Worm (Caenorhabditis elegans): ENCODE results near the gene F26A10.2.
A peak's percentile ranks its signal among the peaks of the same experiment; 100 is the strongest.

The F26A10.2 gene

DNA sequence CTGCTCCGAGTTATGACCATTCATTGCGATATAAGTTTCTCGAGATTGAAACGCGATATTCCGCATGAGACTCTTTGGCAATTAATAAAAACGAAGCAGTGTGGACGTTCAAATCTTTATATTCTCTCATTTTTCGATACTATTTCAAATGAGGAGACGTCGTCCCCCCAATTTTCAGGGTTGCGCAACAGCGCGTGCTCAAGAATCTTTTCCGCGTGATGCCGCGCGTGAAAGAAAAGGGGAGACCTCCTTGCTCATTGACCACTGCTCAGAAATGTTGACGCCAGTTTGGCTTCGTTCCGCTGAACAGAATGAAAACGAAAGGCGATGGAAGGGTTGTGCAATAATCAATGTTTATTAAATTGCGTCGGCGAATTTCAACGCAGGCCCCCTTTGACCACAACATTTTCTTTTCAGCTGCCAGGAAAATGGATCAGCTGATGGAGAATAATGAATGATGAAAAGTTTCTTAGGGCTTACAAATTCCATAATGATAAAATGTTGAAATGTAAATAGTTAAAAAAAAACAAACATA, 10.3 kb upstream of the F26A10.2 start (continued):
- TF ChIP-seq ets-4 (tag; optimal IDR thresholded peaks at IDR 0.05) (no peak), ceh-34 (tag; optimal IDR thresholded peaks at IDR 0.05) (no peak), sox-2 (GFP tag; IDR thresholded peaks at IDR 0.05) (no peak), C08G9.2 (tag; optimal IDR thresholded peaks at IDR 0.05) (no peak), fkh-6 (tag; optimal IDR thresholded peaks at IDR 0.05) (no peak), ahr-1 (tag; optimal IDR thresholded peaks at IDR 0.05) (no peak), ceh-18 (tag; optimal IDR thresholded peaks at IDR 0.05) (no peak), pag-3 (tag; optimal IDR thresholded peaks at IDR 0.05; ENCODE audit: borderline replicate concordance) (no peak), lim-6 (tag; optimal IDR thresholded peaks at IDR 0.05) (no peak), C38D4.7 (GFP tag; optimal IDR thresholded peaks at IDR 0.05) (no peak), sox-4 (tag; optimal IDR thresholded peaks at IDR 0.05) (no peak), ceh-2 (tag; optimal IDR thresholded peaks at IDR 0.05) (no peak), ztf-16 (tag; optimal IDR thresholded peaks at IDR 0.05) (no peak), ceh-14 (tag; optimal IDR thresholded peaks at IDR 0.05) (peak; percentile 42), unc-3 (GFP tag; conservative IDR thresholded peaks at IDR 0.05) (no peak), unc-3 (tag; optimal IDR thresholded peaks at IDR 0.05) (no peak), madf-2 (tag; optimal IDR thresholded peaks at IDR 0.05) (no peak)

DNA sequence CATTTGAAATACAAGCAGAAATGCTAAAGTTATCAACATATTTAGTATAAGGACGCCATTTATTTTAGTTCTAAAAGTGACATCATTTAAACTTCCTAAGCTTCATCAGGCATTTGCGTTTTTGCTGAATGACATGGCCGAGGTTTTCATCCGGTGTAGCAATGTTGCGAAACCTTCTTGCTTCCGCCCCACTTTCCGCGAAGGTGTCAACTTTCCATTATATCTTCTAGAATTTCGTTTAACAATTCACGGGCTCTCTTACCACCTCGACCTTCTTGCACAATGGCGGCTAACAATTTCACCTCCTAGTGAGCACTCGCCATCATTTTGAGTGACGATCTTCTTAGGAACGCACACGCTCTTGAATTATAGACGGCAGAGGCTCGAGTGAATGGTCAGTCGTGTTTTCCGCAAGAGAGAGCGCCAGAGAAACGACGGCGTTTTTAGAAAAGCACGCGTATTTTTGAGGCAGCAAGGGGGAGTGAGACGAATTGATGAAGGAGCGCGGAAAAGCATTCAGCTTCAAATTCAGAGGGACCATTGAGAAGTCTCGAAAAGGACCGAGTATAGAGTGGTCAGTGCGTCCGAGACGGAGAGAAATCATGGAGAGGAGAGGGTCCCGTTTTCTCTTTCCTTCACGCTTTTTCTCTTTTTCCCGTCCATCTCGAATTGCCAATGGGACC, 8.6 kb upstream of the F26A10.2 start:
- TF ChIP-seq ceh-30 (tag; optimal IDR thresholded peaks at IDR 0.05), result no peak
- peak; percentile 64 for TF ChIP-seq ceh-31 (tag; optimal IDR thresholded peaks at IDR 0.05)
- TF ChIP-seq pha-2 (tag; optimal IDR thresholded peaks at IDR 0.05), result no peak
- no peak for TF ChIP-seq C38D4.7 (GFP tag; optimal IDR thresholded peaks at IDR 0.05)
- TF ChIP-seq ceh-24 (tag; optimal IDR thresholded peaks at IDR 0.05), result no peak
- no peak for TF ChIP-seq pag-3 (tag; optimal IDR thresholded peaks at IDR 0.05; ENCODE audit: borderline replicate concordance)
- TF ChIP-seq ceh-45 (GFP tag; IDR thresholded peaks at IDR 0.05), result no peak
- no peak for TF ChIP-seq C08G9.2 (tag; optimal IDR thresholded peaks at IDR 0.05)
- peak; percentile 4 for TF ChIP-seq ceh-18 (tag; optimal IDR thresholded peaks at IDR 0.05)
- no peak for TF ChIP-seq hlh-13 (GFP tag; optimal IDR thresholded peaks at IDR 0.05)
- no peak for TF ChIP-seq hlh-15 (tag; optimal IDR thresholded peaks at IDR 0.05)
- TF ChIP-seq lim-6 (tag; optimal IDR thresholded peaks at IDR 0.05), result no peak
- TF ChIP-seq unc-42 (tag; optimal IDR thresholded peaks at IDR 0.05), result no peak
- TF ChIP-seq unc-3 (GFP tag; conservative IDR thresholded peaks at IDR 0.05), result no peak
- TF ChIP-seq unc-3 (tag; optimal IDR thresholded peaks at IDR 0.05), result no peak
- TF ChIP-seq nfya-1 (tag; optimal IDR thresholded peaks at IDR 0.05), result no peak
- TF ChIP-seq rnt-1 (tag; optimal IDR thresholded peaks at IDR 0.05), result no peak
- no peak for TF ChIP-seq ztf-16 (tag; optimal IDR thresholded peaks at IDR 0.05)
- TF ChIP-seq ttx-3 (tag; optimal IDR thresholded peaks at IDR 0.05), result no peak
- peak; percentile 3 for TF ChIP-seq ceh-19 (GFP tag; optimal IDR thresholded peaks at IDR 0.05)
- no peak for TF ChIP-seq madf-2 (tag; optimal IDR thresholded peaks at IDR 0.05)
- no peak for TF ChIP-seq ref-2 (tag; optimal IDR thresholded peaks at IDR 0.05)
- TF ChIP-seq che-1 (tag; optimal IDR thresholded peaks at IDR 0.05), result no peak
- TF ChIP-seq elt-2 (tag; optimal IDR thresholded peaks at IDR 0.05), result no peak
- TF ChIP-seq ceh-34 (tag; optimal IDR thresholded peaks at IDR 0.05), result peak; percentile 87
- TF ChIP-seq pat-9 (tag; optimal IDR thresholded peaks at IDR 0.05), result no peak
- no peak for TF ChIP-seq unc-86 (tag; optimal IDR thresholded peaks at IDR 0.05)

DNA sequence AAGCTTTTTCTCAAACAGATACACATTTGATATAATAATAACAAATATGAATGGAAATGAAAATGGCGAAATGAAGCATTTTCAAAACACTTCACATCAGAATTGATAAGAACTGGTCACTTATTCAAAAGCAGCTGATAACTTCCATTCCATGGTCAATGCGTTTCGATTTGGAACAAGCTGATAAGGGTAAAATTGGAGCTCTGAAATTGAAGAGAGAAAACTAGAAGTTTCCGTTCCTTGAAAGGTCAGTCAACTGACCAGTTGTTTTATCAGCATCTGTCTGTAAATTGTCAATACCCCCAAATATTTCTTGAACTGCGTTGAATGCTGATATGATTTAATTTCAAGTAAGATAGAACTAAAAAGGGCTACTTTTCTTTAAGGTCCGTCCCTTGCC, 7.1 kb upstream of the F26A10.2 start:
- TF ChIP-seq elt-2 (tag; optimal IDR thresholded peaks at IDR 0.05) (peak; percentile 12), ceh-14 (tag; optimal IDR thresholded peaks at IDR 0.05) (no peak), mec-3 (tag; optimal IDR thresholded peaks at IDR 0.05; ENCODE audit: borderline replicate concordance) (no peak)

Data from whole organism, late embryonic.